Worm (Caenorhabditis elegans) whole organism, young adult: ENCODE measurements around the gene efk-1.

Source experiments
- B0336.3 ChIP-seq: fragments of 200-800 bp; sonication (Bioruptor generic); IDR thresholded peaks from 2 replicates; pipeline ENCODE4 v1.3.6; 2022; ENCODE audit warnings: missing genetic modification characterization, missing compliant biosample characterization
- F23B12.7 ChIP-seq: sonication (generic microtip); optimal IDR thresholded peaks from 2 replicates; lab custom pipeline; 2017; ENCODE audit warnings: missing genetic modification characterization, mild to moderate bottlenecking, missing compliant biosample characterization, antibody characterized with exemption, moderate library complexity; ENCODE audit not compliant: insufficient read depth
- F33H1.4 ChIP-seq: fragments of 200-800 bp; sonication (Bioruptor generic); IDR thresholded peaks from 2 replicates; pipeline ENCODE4 v1.3.6; 2022; ENCODE audit warnings: missing genetic modification reagents, missing genetic modification characterization, missing compliant biosample characterization
- F37B4.10 ChIP-seq: fragments of 200-800 bp; sonication (Bioruptor generic); IDR thresholded peaks from 2 replicates; pipeline ENCODE4 v1.3.6; 2022; ENCODE audit warnings: missing genetic modification characterization, missing compliant biosample characterization
- F49E8.2 ChIP-seq: sonication (generic microtip); optimal IDR thresholded peaks from 3 replicates; lab custom pipeline; 2017; ENCODE audit warnings: missing genetic modification characterization, mild to moderate bottlenecking, missing compliant biosample characterization, antibody characterized with exemption, moderate library complexity; ENCODE audit not compliant: insufficient read depth
- F55B11.4 ChIP-seq: sonication (generic microtip); optimal IDR thresholded peaks from 2 replicates; lab custom pipeline; 2016; ENCODE audit warnings: missing compliant biosample characterization, missing genetic modification characterization, borderline replicate concordance; ENCODE audit not compliant: insufficient read depth
- K11D2.4 ChIP-seq: fragments of 200-800 bp; sonication (Bioruptor generic); IDR thresholded peaks from 2 replicates; pipeline ENCODE4 v1.3.6; 2022; ENCODE audit warnings: missing genetic modification reagents, missing genetic modification characterization, missing compliant biosample characterization
- T07F8.4 ChIP-seq: sonication (generic microtip); optimal IDR thresholded peaks from 2 replicates; lab custom pipeline; 2016; ENCODE audit warnings: mild to moderate bottlenecking, missing genetic modification characterization, moderate library complexity, missing compliant biosample characterization
- ZK185.1 ChIP-seq: sonication (generic microtip); optimal IDR thresholded peaks from 2 replicates; lab custom pipeline; 2016; ENCODE audit warnings: mild to moderate bottlenecking, missing genetic modification characterization, missing compliant biosample characterization; ENCODE audit not compliant: poor library complexity, severe bottlenecking
- ama-1 ChIP-seq, 3 experiments: fragments of 150-350 bp in 1 of 3; sonication (generic microtip) in 2 of 3; optimal IDR thresholded peaks; 2 replicates each; lab custom pipeline; 2014 to 2018; ENCODE audit warnings: missing biosample characterization in 2 of 3, missing genetic modification characterization in 2 of 3, missing genetic modification reagents in 2 of 3
- aptf-2 ChIP-seq: fragments of 200-800 bp; sonication (Bioruptor generic); conservative IDR thresholded peaks from 2 replicates; pipeline ENCODE4 v1.3.6; 2022; ENCODE audit warnings: missing genetic modification reagents, missing genetic modification characterization, missing compliant biosample characterization
- attf-3 ChIP-seq: fragments of 200-800 bp; sonication (Bioruptor generic); conservative IDR thresholded peaks from 2 replicates; pipeline ENCODE4 v1.3.6; 2022; ENCODE audit warnings: missing genetic modification reagents, missing genetic modification characterization, missing compliant biosample characterization
- attf-6 ChIP-seq: fragments of 200-800 bp; sonication (Bioruptor generic); IDR thresholded peaks from 2 replicates; pipeline ENCODE4 v1.3.6; 2022; ENCODE audit warnings: missing genetic modification reagents, missing genetic modification characterization, missing compliant biosample characterization
- bed-2 ChIP-seq: fragments of 200-800 bp; sonication (Bioruptor generic); IDR thresholded peaks from 2 replicates; pipeline ENCODE4 v1.3.6; 2022; ENCODE audit warnings: missing genetic modification reagents, missing genetic modification characterization, missing compliant biosample characterization
- ccch-3 ChIP-seq: fragments of 200-800 bp; sonication (Bioruptor generic); optimal IDR thresholded peaks from 2 replicates; lab custom pipeline; 2018; ENCODE audit warnings: mild to moderate bottlenecking, missing genetic modification characterization, missing compliant biosample characterization
- cebp-2 ChIP-seq: fragments of 200-800 bp; sonication (Bioruptor generic); IDR thresholded peaks from 2 replicates; pipeline ENCODE4 v1.3.6; 2022; ENCODE audit warnings: missing genetic modification characterization, missing compliant biosample characterization
- ceh-27 ChIP-seq: fragments of 200-800 bp; sonication (Bioruptor generic); optimal IDR thresholded peaks from 2 replicates; lab custom pipeline; 2018; ENCODE audit warnings: mild to moderate bottlenecking, missing genetic modification characterization, moderate library complexity, missing compliant biosample characterization
- ceh-79 ChIP-seq: sonication (generic microtip); optimal IDR thresholded peaks from 2 replicates; lab custom pipeline; 2017; ENCODE audit warnings: mild to moderate bottlenecking, missing genetic modification characterization, missing compliant biosample characterization
- dox-1 ChIP-seq: fragments of 200-800 bp; sonication (Bioruptor generic); IDR thresholded peaks from 2 replicates; pipeline ENCODE4 v1.3.6; 2022; ENCODE audit warnings: missing genetic modification reagents, missing genetic modification characterization, missing compliant biosample characterization
- egl-18 ChIP-seq: fragments of 200-800 bp; sonication (Bioruptor generic); IDR thresholded peaks from 2 replicates; pipeline ENCODE4 v1.3.6; 2022; ENCODE audit warnings: missing genetic modification reagents, missing genetic modification characterization, missing compliant biosample characterization
- egrh-3 ChIP-seq: fragments of 200-800 bp; sonication (Bioruptor generic); IDR thresholded peaks from 2 replicates; pipeline ENCODE4 v1.3.6; 2022; ENCODE audit warnings: missing genetic modification reagents, missing genetic modification characterization, missing compliant biosample characterization
- ets-4 ChIP-seq: fragments of 200-800 bp; sonication (Bioruptor generic); optimal IDR thresholded peaks from 2 replicates; lab custom pipeline; 2018; ENCODE audit warnings: mild to moderate bottlenecking, missing genetic modification characterization, missing compliant biosample characterization
- fkh-3 ChIP-seq: sonication (generic microtip); optimal IDR thresholded peaks from 2 replicates; lab custom pipeline; 2016; ENCODE audit warnings: mild to moderate bottlenecking, missing genetic modification characterization, missing compliant biosample characterization
- hrde-1 ChIP-seq: sonication (generic microtip); optimal IDR thresholded peaks from 2 replicates; lab custom pipeline; 2016; ENCODE audit warnings: missing genetic modification characterization, mild to moderate bottlenecking, missing compliant biosample characterization, moderate library complexity, missing genotype, missing genetic modification reagents, borderline replicate concordance
- hsf-1 ChIP-seq: fragments of 200-800 bp; sonication (Bioruptor generic); IDR thresholded peaks from 2 replicates; pipeline ENCODE4 v1.3.6; 2022; ENCODE audit warnings: missing genetic modification reagents, missing genetic modification characterization, missing compliant biosample characterization
- lin-54 ChIP-seq: fragments of 200-800 bp; sonication (Bioruptor generic); optimal IDR thresholded peaks from 2 replicates; lab custom pipeline; 2018; ENCODE audit warnings: mild to moderate bottlenecking, missing genetic modification characterization, missing compliant biosample characterization
- lsl-1 ChIP-seq: fragments of 200-800 bp; sonication (Bioruptor generic); optimal IDR thresholded peaks from 2 replicates; lab custom pipeline; 2018; ENCODE audit warnings: mild to moderate bottlenecking, missing genetic modification characterization, moderate library complexity, missing compliant biosample characterization
- madf-10 ChIP-seq: sonication (generic microtip); optimal IDR thresholded peaks from 2 replicates; lab custom pipeline; 2016; ENCODE audit warnings: mild to moderate bottlenecking, missing genetic modification characterization, missing compliant biosample characterization
- madf-6 ChIP-seq: fragments of 200-800 bp; sonication (Bioruptor generic); IDR thresholded peaks from 2 replicates; pipeline ENCODE4 v1.3.6; 2022; ENCODE audit warnings: missing genetic modification reagents, missing genetic modification characterization, missing compliant biosample characterization
- madf-8 ChIP-seq: fragments of 200-800 bp; sonication (Bioruptor generic); conservative IDR thresholded peaks from 2 replicates; pipeline ENCODE4 v1.3.6; 2022; ENCODE audit warnings: missing genetic modification reagents, missing genetic modification characterization, missing compliant biosample characterization
- mel-28 ChIP-seq: sonication (generic microtip); optimal IDR thresholded peaks from 2 replicates; lab custom pipeline; 2016; ENCODE audit warnings: borderline replicate concordance, mild to moderate bottlenecking, missing genetic modification characterization, missing compliant biosample characterization
- mxl-1 ChIP-seq: sonication (generic microtip); optimal IDR thresholded peaks from 2 replicates; lab custom pipeline; 2016; ENCODE audit warnings: missing genetic modification characterization, missing compliant biosample characterization
- nfya-1 ChIP-seq: sonication (generic microtip); optimal IDR thresholded peaks from 2 replicates; lab custom pipeline; 2017; ENCODE audit warnings: antibody characterized with exemption, missing compliant biosample characterization, missing genetic modification characterization, borderline replicate concordance; ENCODE audit not compliant: insufficient read depth
- nfya-2 ChIP-seq: fragments of 200-800 bp; sonication (Bioruptor generic); IDR thresholded peaks from 2 replicates; pipeline ENCODE4 v1.3.6; 2022; ENCODE audit warnings: missing genetic modification reagents, missing genetic modification characterization, missing compliant biosample characterization
- nfyb-1 ChIP-seq: fragments of 200-800 bp; sonication (Bioruptor generic); IDR thresholded peaks from 2 replicates; pipeline ENCODE4 v1.3.6; 2022; ENCODE audit warnings: missing genetic modification reagents, missing genetic modification characterization, missing compliant biosample characterization
- nhr-90 ChIP-seq: sonication (generic microtip); optimal IDR thresholded peaks from 2 replicates; lab custom pipeline; 2016; ENCODE audit warnings: missing genotype, mild to moderate bottlenecking, missing genetic modification characterization, missing compliant biosample characterization
- rec-8 ChIP-seq, 2 experiments: sonication (generic microtip); optimal IDR thresholded peaks; 2 replicates each; lab custom pipeline; 2016; ENCODE audit warnings: mild to moderate bottlenecking in 2 of 2, missing genetic modification characterization in 2 of 2, missing genetic modification reagents in 2 of 2, missing genotype in 2 of 2, missing biosample characterization in 1 of 2, missing compliant biosample characterization in 1 of 2, moderate library complexity in 1 of 2
- rpc-1 ChIP-seq, 2 experiments: fragments of 150-350 bp in 1 of 2; sonication (generic microtip) in 1 of 2; optimal IDR thresholded peaks; 2 replicates each; lab custom pipeline; 2014 to 2018; ENCODE audit warnings: missing biosample characterization in 1 of 2, missing genetic modification characterization in 1 of 2, missing genetic modification reagents in 1 of 2, missing genotype in 1 of 2
- sdz-38 ChIP-seq: sonication (generic microtip); optimal IDR thresholded peaks from 2 replicates; lab custom pipeline; 2016; ENCODE audit warnings: missing genotype, missing genetic modification characterization, missing compliant biosample characterization
- snpc-1.1 ChIP-seq: sonication (generic microtip); optimal IDR thresholded peaks from 2 replicates; lab custom pipeline; 2017; ENCODE audit warnings: missing genetic modification characterization, mild to moderate bottlenecking, missing compliant biosample characterization, antibody characterized with exemption, moderate library complexity, missing genotype, missing genetic modification reagents; ENCODE audit not compliant: insufficient read depth
- snpc-4 ChIP-seq, 5 experiments: fragments of 150-350 bp in 1 of 5; sonication (generic microtip) in 4 of 5; optimal IDR thresholded peaks; 2 replicates each; lab custom pipeline; 2014 to 2018; ENCODE audit warnings: missing genetic modification characterization in 5 of 5, missing biosample characterization in 3 of 5, antibody characterized with exemption in 2 of 5, mild to moderate bottlenecking in 2 of 5, missing compliant biosample characterization in 2 of 5, missing genotype in 2 of 5, moderate library complexity in 2 of 5, missing genetic modification reagents in 1 of 5
- somi-1 ChIP-seq: fragments of 200-800 bp; sonication (Bioruptor generic); optimal IDR thresholded peaks from 2 replicates; lab custom pipeline; 2018; ENCODE audit warnings: mild to moderate bottlenecking, missing genetic modification characterization, missing compliant biosample characterization
- tlf-1 ChIP-seq: fragments of 200-800 bp; sonication (Bioruptor generic); optimal IDR thresholded peaks from 2 replicates; lab custom pipeline; 2018; ENCODE audit warnings: mild to moderate bottlenecking, missing genetic modification characterization, missing compliant biosample characterization
- ztf-25 ChIP-seq: fragments of 200-800 bp; sonication (Bioruptor generic); IDR thresholded peaks from 2 replicates; pipeline ENCODE4 v1.3.6; 2022; ENCODE audit warnings: missing genetic modification reagents, missing genetic modification characterization, missing compliant biosample characterization
- ztf-28 ChIP-seq: fragments of 200-800 bp; sonication (Bioruptor generic); IDR thresholded peaks from 2 replicates; pipeline ENCODE4 v1.3.6; 2022; ENCODE audit warnings: missing genetic modification reagents, missing genetic modification characterization, missing compliant biosample characterization

The efk-1 gene

ce11 chrIII:6164253-6164971 is 3.9 kb downstream of the efk-1 start, which contains the start of gene F42A10.9 (continued):
- TF ChIP-seq rpc-1 (optimal IDR thresholded peaks at IDR 0.05; lab: Kevin White, UChicago) (no peak), rpc-1 (tag; optimal IDR thresholded peaks at IDR 0.05; lab: Kevin White, UChicago) (no peak), lin-54 (GFP tag; lab: Kevin White, UChicago) (no peak), ztf-28 (GFP tag; lab: Robert Waterston, UW) (no peak), nfya-1 (tag; lab: Kevin White, UChicago) (no peak), hrde-1 (tag; lab: Kevin White, UChicago) (no peak), lsl-1 (GFP tag; lab: Kevin White, UChicago) (no peak), somi-1 (GFP tag; lab: Kevin White, UChicago) (no peak), nfyb-1 (GFP tag; lab: Robert Waterston, UW) (0 out of 2 replicates have a peak, but pooled peaks have one; percentile 46), nfya-2 (GFP tag; lab: Robert Waterston, UW) (no peak), sdz-38 (tag; lab: Kevin White, UChicago) (no peak), fkh-3 (tag; lab: Kevin White, UChicago) (no peak), K11D2.4 (GFP tag; lab: Robert Waterston, UW) (no peak), ccch-3 (GFP tag; lab: Kevin White, UChicago) (no peak), ceh-27 (no peak), F49E8.2 (no peak), egrh-3 (no peak), F55B11.4 (tag; lab: Kevin White, UChicago) (no peak), madf-10 (tag; lab: Kevin White, UChicago) (no peak), snpc-1.1 (tag; lab: Kevin White, UChicago) (no peak), snpc-4 (GFP tag; optimal IDR thresholded peaks at IDR 0.05; lab: Kevin White, UChicago) (no peak), snpc-4 (tag; optimal IDR thresholded peaks at IDR 0.05; lab: Kevin White, UChicago) (peak in 1 of 4 experiments; percentile 36), ets-4 (GFP tag; lab: Kevin White, UChicago) (no peak), madf-8 (GFP tag; lab: Robert Waterston, UW) (no peak), ZK185.1 (tag; lab: Kevin White, UChicago) (peak; percentile 16), rec-8 (tag; optimal IDR thresholded peaks at IDR 0.05; lab: Kevin White, UChicago) (no peak), ama-1 (optimal IDR thresholded peaks at IDR 0.05; lab: Kevin White, UChicago) (peak; percentile 35), ama-1 (GFP tag; optimal IDR thresholded peaks at IDR 0.05; lab: Kevin White, UChicago) (peak in 1 of 2 experiments; percentile 2), attf-6 (no peak), T07F8.4 (peak; percentile 9), attf-3 (no peak), ztf-25 (GFP tag; lab: Robert Waterston, UW) (no peak), dox-1 (no peak), mel-28 (tag; lab: Kevin White, UChicago) (no peak), F33H1.4 (GFP tag; lab: Robert Waterston, UW) (no peak), ceh-79 (tag; lab: Kevin White, UChicago) (no peak), F37B4.10 (GFP tag; lab: Robert Waterston, UW) (no peak), tlf-1 (GFP tag; lab: Kevin White, UChicago) (peak; percentile 47), aptf-2 (GFP tag; lab: Robert Waterston, UW) (no peak), mxl-1 (tag; lab: Kevin White, UChicago) (no peak), F23B12.7 (tag; lab: Kevin White, UChicago) (no peak), madf-6 (GFP tag; lab: Robert Waterston, UW) (no peak), hsf-1 (GFP tag; lab: Robert Waterston, UW) (no peak), B0336.3 (GFP tag; lab: Robert Waterston, UW) (no peak), nhr-90 (tag; lab: Kevin White, UChicago) (no peak), egl-18 (GFP tag; lab: Robert Waterston, UW) (no peak), bed-2 (GFP tag; lab: Robert Waterston, UW) (no peak), cebp-2 (GFP tag; lab: Robert Waterston, UW) (no peak)
